6 fruit fly cellular contexts compared by ENCODE assay signal in the genomic region with DNA sequence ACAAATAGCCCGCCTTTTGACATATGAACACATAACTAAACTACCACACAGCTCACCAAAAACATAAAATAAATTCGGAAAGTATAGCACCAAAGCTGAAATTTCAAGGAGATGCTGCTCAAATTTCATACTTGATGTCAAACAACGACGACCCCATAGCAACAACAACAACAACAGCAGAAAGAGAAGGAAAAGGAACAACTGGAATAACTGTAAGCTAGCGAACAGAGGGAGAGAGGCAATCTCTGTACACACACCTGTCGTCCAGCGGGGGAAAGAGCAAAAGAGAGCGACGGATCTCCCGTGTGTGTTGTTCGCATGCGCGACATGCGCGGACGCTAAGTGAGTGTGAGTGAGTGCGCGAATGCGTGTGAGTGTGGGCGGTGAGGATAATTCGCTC.
TF ChIP-seq lines count a peak whose summit lies in the region.

No protein-coding gene starts in this region.

- no peak for TF ChIP-seq CTCF in whole organism, embryonic (GFP tag; optimal IDR thresholded peaks at IDR 0.05; lab: Kevin White, UChicago)

TF ChIP-seq in Kc167, 6 proteins besides CTCF, POLR2A, EP300 and RAD21:
- TF ChIP-seq Sin3A (optimal IDR thresholded peaks at IDR 0.05; lab: Kevin White, UChicago) (no peak), ttk (optimal IDR thresholded peaks at IDR 0.05; lab: Kevin White, UChicago) (peak; percentile 11)

TF ChIP-seq in whole organism, adult, 20 proteins besides CTCF, POLR2A, EP300 and RAD21:
- TF ChIP-seq pad (GFP tag; optimal IDR thresholded peaks at IDR 0.05; lab: Kevin White, UChicago) (peak; percentile 86), cic (GFP tag; optimal IDR thresholded peaks at IDR 0.05; lab: Kevin White, UChicago) (no peak)

TF ChIP-seq in whole organism, embryonic, 481 proteins besides CTCF, POLR2A, EP300 and RAD21 (continues in another document):
- TF ChIP-seq CG1529 (GFP tag; optimal IDR thresholded peaks at IDR 0.05; lab: Kevin White, UChicago) (peak; percentile 86), bbx (GFP tag; IDR thresholded peaks at IDR 0.05; lab: Robert Waterston, UW; ENCODE audit: partially characterized antibody) (peak; percentile 26; the same call in 1 of the 2 replicates), stwl (tag; optimal IDR thresholded peaks at IDR 0.05; lab: Kevin White, UChicago) (peak; percentile 15), hth (optimal IDR thresholded peaks at IDR 0.05; lab: Kevin White, UChicago) (no peak), CG4360 (GFP tag; IDR thresholded peaks at IDR 0.05; lab: Robert Waterston, UW) (peak; percentile 94), CG2199 (GFP tag; IDR thresholded peaks at IDR 0.05; lab: Robert Waterston, UW) (0 out of 3 replicates have a peak, but pooled peaks have one; percentile 25), CG15696 (tag; optimal IDR thresholded peaks at IDR 0.05; lab: Kevin White, UChicago) (no peak), dm (GFP tag; optimal IDR thresholded peaks at IDR 0.05; lab: Kevin White, UChicago) (peak; percentile 6), vvl (GFP tag; IDR thresholded peaks at IDR 0.05; lab: Robert Waterston, UW) (peak; percentile 36; the same call in 1 of the 2 replicates), chinmo (GFP tag; IDR thresholded peaks at IDR 0.05; lab: Robert Waterston, UW; ENCODE audit: partially characterized antibody) (0 out of 4 replicates have a peak, but pooled peaks have one; percentile 29), ewg (GFP tag; optimal IDR thresholded peaks at IDR 0.05; lab: Kevin White, UChicago) (peak; percentile 88), fd3F (GFP tag; optimal IDR thresholded peaks at IDR 0.05; lab: Kevin White, UChicago) (no peak), rib (GFP tag; IDR thresholded peaks at IDR 0.05; lab: Robert Waterston, UW) (0 out of 2 replicates have a peak, but pooled peaks have one; percentile 13), crol (GFP tag; IDR thresholded peaks at IDR 0.05; lab: Robert Waterston, UW) (peak; percentile 66), z (GFP tag; IDR thresholded peaks at IDR 0.05; lab: Robert Waterston, UW) (peak; percentile 64; the same call in 2 of the 3 replicates), Gsc (GFP tag; IDR thresholded peaks at IDR 0.05; lab: Robert Waterston, UW) (no peak), Trl (optimal IDR thresholded peaks at IDR 0.05; lab: Kevin White, UChicago) (peak; percentile 70 to 71), Trl (GFP tag; optimal IDR thresholded peaks at IDR 0.05; lab: Kevin White, UChicago) (no peak)

TF ChIP-seq in whole organism, prepupa, 60 proteins besides CTCF, POLR2A, EP300 and RAD21:
- TF ChIP-seq CG4318 (GFP tag; optimal IDR thresholded peaks at IDR 0.05; lab: Kevin White, UChicago) (no peak), ss (GFP tag; optimal IDR thresholded peaks at IDR 0.05; lab: Kevin White, UChicago) (peak in 1 of 2 experiments; percentile 62), dsx (GFP tag; optimal IDR thresholded peaks at IDR 0.05; lab: Kevin White, UChicago; ENCODE audit: poor library complexity, severe bottlenecking) (peak; percentile 5), CG6163 (GFP tag; IDR thresholded peaks at IDR 0.05; lab: Robert Waterston, UW) (peak; percentile 61; the same call in 1 of the 3 replicates), fkh (GFP tag; optimal IDR thresholded peaks at IDR 0.05; lab: Kevin White, UChicago) (peak; percentile 36), Hr4 (GFP tag; optimal IDR thresholded peaks at IDR 0.05; lab: Kevin White, UChicago) (no peak), CG34406 (GFP tag; optimal IDR thresholded peaks at IDR 0.05; lab: Kevin White, UChicago) (no peak)

TF ChIP-seq in whole organism, pupa, 21 proteins besides CTCF, POLR2A, EP300 and RAD21:
- TF ChIP-seq rn (GFP tag; IDR thresholded peaks at IDR 0.05; lab: Robert Waterston, UW): no peak
- TF ChIP-seq EcR (GFP tag; optimal IDR thresholded peaks at IDR 0.05; lab: Kevin White, UChicago): peak; percentile 62
- TF ChIP-seq fd96Ca (GFP tag; IDR thresholded peaks at IDR 0.05; lab: Robert Waterston, UW): peak; percentile 40; the same call in 1 of the 3 replicates
- peak; percentile 20; the same call in 1 of the 3 replicates for TF ChIP-seq CG4496 (GFP tag; IDR thresholded peaks at IDR 0.05; lab: Robert Waterston, UW)

TF ChIP-seq in whole organism, wandering third instar larva, 38 proteins besides CTCF, POLR2A, EP300 and RAD21:
- TF ChIP-seq Rel (GFP tag; optimal IDR thresholded peaks at IDR 0.05; lab: Kevin White, UChicago): no peak
- no peak for TF ChIP-seq Rel (tag; optimal IDR thresholded peaks at IDR 0.05; lab: Kevin White, UChicago)
- TF ChIP-seq psq (GFP tag; optimal IDR thresholded peaks at IDR 0.05; lab: Kevin White, UChicago): peak; percentile 25
- TF ChIP-seq CrebA (GFP tag; optimal IDR thresholded peaks at IDR 0.05; lab: Kevin White, UChicago; ENCODE audit: borderline replicate concordance): no peak
- no peak for TF ChIP-seq pan (optimal IDR thresholded peaks at IDR 0.05; lab: Kevin White, UChicago)
- no peak for TF ChIP-seq rgr (GFP tag; optimal IDR thresholded peaks at IDR 0.05; lab: Kevin White, UChicago)
- no peak for TF ChIP-seq dmrt93B (GFP tag; optimal IDR thresholded peaks at IDR 0.05; lab: Kevin White, UChicago)
- TF ChIP-seq Abd-B (GFP tag; optimal IDR thresholded peaks at IDR 0.05; lab: Kevin White, UChicago): no peak
- TF ChIP-seq N (GFP tag; optimal IDR thresholded peaks at IDR 0.05; lab: Kevin White, UChicago): no peak
- no peak for TF ChIP-seq lola (GFP tag; optimal IDR thresholded peaks at IDR 0.05; lab: Kevin White, UChicago)
- TF ChIP-seq woc (GFP tag; optimal IDR thresholded peaks at IDR 0.05; lab: Kevin White, UChicago): no peak
- no peak for TF ChIP-seq Hr78 (GFP tag; optimal IDR thresholded peaks at IDR 0.05; lab: Kevin White, UChicago)
- peak; percentile 3 for TF ChIP-seq Dif (GFP tag; optimal IDR thresholded peaks at IDR 0.05; lab: Kevin White, UChicago; ENCODE audit: partially characterized antibody)
- no peak for TF ChIP-seq Sp1 (GFP tag; optimal IDR thresholded peaks at IDR 0.05; lab: Kevin White, UChicago)
- TF ChIP-seq Mio (GFP tag; optimal IDR thresholded peaks at IDR 0.05; lab: Kevin White, UChicago): no peak
- TF ChIP-seq dl (GFP tag; optimal IDR thresholded peaks at IDR 0.05; lab: Kevin White, UChicago; ENCODE audit: insufficient read depth in 1 of 2, partially characterized antibody in 2 of 2): peak; percentile 0 to 57
- no peak for TF ChIP-seq Jra (GFP tag; optimal IDR thresholded peaks at IDR 0.05; lab: Kevin White, UChicago)
- no peak for TF ChIP-seq GATAd (GFP tag; optimal IDR thresholded peaks at IDR 0.05; lab: Kevin White, UChicago)
- no peak for TF ChIP-seq CG9705 (GFP tag; optimal IDR thresholded peaks at IDR 0.05; lab: Kevin White, UChicago)
- no peak for TF ChIP-seq brk (GFP tag; optimal IDR thresholded peaks at IDR 0.05; lab: Kevin White, UChicago)
- TF ChIP-seq h (GFP tag; optimal IDR thresholded peaks at IDR 0.05; lab: Kevin White, UChicago): no peak
- no peak for TF ChIP-seq CG32264 (GFP tag; optimal IDR thresholded peaks at IDR 0.05; lab: Kevin White, UChicago)
